Worm (Caenorhabditis elegans) whole organism, L3 larva: ENCODE data around the gene ribo-1.

Source experiments
- aly-2 ChIP-seq: fragments of 150-350 bp; optimal IDR thresholded peaks from 2 replicates; lab custom pipeline; 2014; ENCODE audit warnings: missing biosample characterization, missing genetic modification characterization
- ceh-28 ChIP-seq: fragments of 150-350 bp; optimal IDR thresholded peaks from 2 replicates; lab custom pipeline; 2014; ENCODE audit warnings: missing biosample characterization, missing genetic modification reagents, missing genetic modification characterization
- ceh-82 ChIP-seq: fragments of 150-350 bp; optimal IDR thresholded peaks from 2 replicates; lab custom pipeline; 2014; ENCODE audit warnings: missing biosample characterization, missing genetic modification characterization
- egl-27 ChIP-seq: sonication (generic microtip); optimal IDR thresholded peaks from 4 replicates; lab custom pipeline; 2017; ENCODE audit warnings: missing biosample characterization, missing genetic modification reagents, missing genetic modification characterization
- fkh-10 ChIP-seq: sonication (generic microtip); optimal IDR thresholded peaks from 2 replicates; lab custom pipeline; 2017; ENCODE audit warnings: missing biosample characterization, missing genetic modification reagents, missing genetic modification characterization
- fkh-2 ChIP-seq: fragments of 150-350 bp; optimal IDR thresholded peaks from 2 replicates; lab custom pipeline; 2014; ENCODE audit warnings: missing biosample characterization, missing genetic modification reagents, missing genetic modification characterization
- fos-1 ChIP-seq: fragments of 150-350 bp; optimal IDR thresholded peaks from 2 replicates; lab custom pipeline; 2014; ENCODE audit warnings: missing biosample characterization, missing genetic modification characterization
- nhr-25 ChIP-seq: sonication (generic microtip); optimal IDR thresholded peaks from 2 replicates; lab custom pipeline; 2017; ENCODE audit warnings: missing biosample characterization, missing genetic modification characterization
- nhr-28 ChIP-seq: fragments of 150-350 bp; optimal IDR thresholded peaks from 2 replicates; lab custom pipeline; 2014; ENCODE audit warnings: missing biosample characterization, missing genetic modification characterization
- nhr-76 ChIP-seq: fragments of 150-350 bp; sonication (generic microtip); optimal IDR thresholded peaks from 5 replicates; lab custom pipeline; 2014; ENCODE audit warnings: missing biosample characterization, missing genetic modification characterization
- pha-4 ChIP-seq: fragments of 150-350 bp; optimal IDR thresholded peaks from 2 replicates; lab custom pipeline; 2014; ENCODE audit warnings: missing biosample characterization, missing genetic modification reagents, missing genetic modification characterization
- sea-2 ChIP-seq: fragments of 150-350 bp; sonication (generic microtip); optimal IDR thresholded peaks from 4 replicates; lab custom pipeline; 2014; ENCODE audit warnings: missing biosample characterization, missing genetic modification reagents, missing genetic modification characterization

DNA sequence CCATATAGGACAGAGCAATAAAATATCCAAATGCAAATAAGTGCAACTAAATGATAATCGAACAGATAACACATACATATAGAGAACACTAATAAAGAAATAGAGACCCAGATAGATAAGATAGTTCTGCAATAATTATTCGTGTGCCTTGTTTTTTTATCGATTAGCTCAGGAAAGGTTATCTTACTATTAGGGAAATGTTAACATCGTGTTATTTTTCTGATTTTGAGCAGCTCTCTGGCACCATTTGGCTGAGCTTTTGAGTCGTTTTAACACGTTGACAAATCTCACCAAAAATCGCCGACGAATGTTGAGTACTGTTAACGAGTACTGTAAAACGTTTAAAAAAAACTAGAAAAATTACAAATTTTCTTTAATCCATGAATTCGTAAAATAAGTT lies 17.9 kb downstream of the ribo-1 start, which contains the start of gene cest-6:
- TF ChIP-seq fkh-10 (GFP tag; lab: Kevin White, UChicago) (no peak), fkh-2 (tag; lab: Kevin White, UChicago) (no peak), nhr-28 (no peak), nhr-76 (tag; lab: Kevin White, UChicago) (no peak), sea-2 (GFP tag; lab: Kevin White, UChicago) (no peak), egl-27 (tag; lab: Kevin White, UChicago) (no peak), ceh-82 (tag; lab: Kevin White, UChicago) (no peak), pha-4 (no peak), nhr-25 (no peak), fos-1 (no peak), aly-2 (tag; lab: Kevin White, UChicago) (no peak), ceh-28 (no peak)
